Fruit fly (Drosophila melanogaster): ENCODE data around the gene Jasper.

Gene Jasper

dm6 chr3R:30046029-30047001 is 6.0 kb upstream of the Jasper start, which contains the start of the genes RpL32 and CG7943 (continued):
- TF ChIP-seq Hnf4 (GFP tag; optimal IDR thresholded peaks at IDR 0.05) (peak; percentile 95), Hr78 (GFP tag; optimal IDR thresholded peaks at IDR 0.05) (no peak)

dm6 chr3R:30050448-30050847 is 1.9 kb upstream of the Jasper start:
- TF ChIP-seq Myc (optimal IDR thresholded peaks at IDR 0.05) (no peak), Vsx2 (GFP tag; optimal IDR thresholded peaks at IDR 0.05; ENCODE audit: partially characterized antibody) (no peak), dl (GFP tag; optimal IDR thresholded peaks at IDR 0.05; ENCODE audit: insufficient read depth in 1 of 2, partially characterized antibody in 2 of 2) (no peak), HLH106 (tag; optimal IDR thresholded peaks at IDR 0.05) (no peak), lola (GFP tag; optimal IDR thresholded peaks at IDR 0.05) (no peak), usp (GFP tag; optimal IDR thresholded peaks at IDR 0.05) (no peak), Sp1 (GFP tag; optimal IDR thresholded peaks at IDR 0.05) (no peak), sage (GFP tag; optimal IDR thresholded peaks at IDR 0.05) (no peak), dsf (GFP tag; optimal IDR thresholded peaks at IDR 0.05; ENCODE audit: borderline replicate concordance) (no peak), sv (GFP tag; optimal IDR thresholded peaks at IDR 0.05) (no peak), Dif (GFP tag; optimal IDR thresholded peaks at IDR 0.05; ENCODE audit: partially characterized antibody) (no peak), Rel (GFP tag; optimal IDR thresholded peaks at IDR 0.05) (no peak), Rel (tag; optimal IDR thresholded peaks at IDR 0.05) (no peak), rgr (GFP tag; optimal IDR thresholded peaks at IDR 0.05) (no peak), Jra (GFP tag; optimal IDR thresholded peaks at IDR 0.05) (no peak), CG32264 (GFP tag; optimal IDR thresholded peaks at IDR 0.05) (no peak), OdsH (GFP tag; optimal IDR thresholded peaks at IDR 0.05) (no peak), N (GFP tag; optimal IDR thresholded peaks at IDR 0.05) (no peak), ey (GFP tag; optimal IDR thresholded peaks at IDR 0.05) (no peak)

- no peak for TF ChIP-seq sage (GFP tag; optimal IDR thresholded peaks at IDR 0.05)
These were observed 381 bp upstream of the Jasper start, which contains the start of gene CG15528 for dm6 chr3R:30051933-30052332. Gene CG15528, minus strand, starts transcription at chr3R:30052112.

dm6 chr3R:30055915-30056544 is 3.7 kb downstream of the Jasper start, which contains the start of the genes Rpp14b and spn-A:
Gene Rpp14b, plus strand, starts transcription at chr3R:30055957.
Gene spn-A, minus strand, starts transcription at chr3R:30056037.
- peak; percentile 53 for TF ChIP-seq rgr (GFP tag; optimal IDR thresholded peaks at IDR 0.05)
- TF ChIP-seq sage (GFP tag; optimal IDR thresholded peaks at IDR 0.05) = no peak
- peak; percentile 18 for TF ChIP-seq h (GFP tag; optimal IDR thresholded peaks at IDR 0.05)
- peak; percentile 47 for TF ChIP-seq woc (GFP tag; optimal IDR thresholded peaks at IDR 0.05)
- TF ChIP-seq ey (GFP tag; optimal IDR thresholded peaks at IDR 0.05) = peak; percentile 19
- peak; percentile 30 for TF ChIP-seq br (GFP tag; optimal IDR thresholded peaks at IDR 0.05)
- peak in 1 of 2 experiments; percentile 43 for TF ChIP-seq foxo (GFP tag; optimal IDR thresholded peaks at IDR 0.05)
- TF ChIP-seq Hr83 (GFP tag; optimal IDR thresholded peaks at IDR 0.05; ENCODE audit: poor library complexity, severe bottlenecking) = peak; percentile 21
- TF ChIP-seq Sp1 (GFP tag; optimal IDR thresholded peaks at IDR 0.05) = peak; percentile 13
- TF ChIP-seq Vsx2 (GFP tag; optimal IDR thresholded peaks at IDR 0.05; ENCODE audit: partially characterized antibody) = no peak
- TF ChIP-seq Dfd (GFP tag; optimal IDR thresholded peaks at IDR 0.05) = no peak
- TF ChIP-seq OdsH (GFP tag; optimal IDR thresholded peaks at IDR 0.05) = peak; percentile 4
- peak; percentile 39 for TF ChIP-seq HLH106 (tag; optimal IDR thresholded peaks at IDR 0.05)

- TF ChIP-seq CG32264 (GFP tag; optimal IDR thresholded peaks at IDR 0.05) (peak; percentile 52), brk (GFP tag; optimal IDR thresholded peaks at IDR 0.05) (no peak), usp (GFP tag; optimal IDR thresholded peaks at IDR 0.05) (no peak), HLH106 (tag; optimal IDR thresholded peaks at IDR 0.05) (peak; percentile 89), Mio (GFP tag; optimal IDR thresholded peaks at IDR 0.05) (peak; percentile 17), dl (GFP tag; optimal IDR thresholded peaks at IDR 0.05; ENCODE audit: insufficient read depth in 1 of 2, partially characterized antibody in 2 of 2) (no peak), ey (GFP tag; optimal IDR thresholded peaks at IDR 0.05) (peak; percentile 91), Vsx2 (GFP tag; optimal IDR thresholded peaks at IDR 0.05; ENCODE audit: partially characterized antibody) (no peak), jim (GFP tag; optimal IDR thresholded peaks at IDR 0.05) (no peak), rgr (GFP tag; optimal IDR thresholded peaks at IDR 0.05) (peak; percentile 93), Sp1 (GFP tag; optimal IDR thresholded peaks at IDR 0.05) (peak; percentile 82), sage (GFP tag; optimal IDR thresholded peaks at IDR 0.05) (peak; percentile 62), fru (GFP tag; optimal IDR thresholded peaks at IDR 0.05) (peak; percentile 85), Rel (GFP tag; optimal IDR thresholded peaks at IDR 0.05) (no peak), Rel (tag; optimal IDR thresholded peaks at IDR 0.05) (peak; percentile 86), Hr78 (GFP tag; optimal IDR thresholded peaks at IDR 0.05) (no peak), Jra (GFP tag; optimal IDR thresholded peaks at IDR 0.05) (peak; percentile 85), sv (GFP tag; optimal IDR thresholded peaks at IDR 0.05) (peak; percentile 43), Dif (GFP tag; optimal IDR thresholded peaks at IDR 0.05; ENCODE audit: partially characterized antibody) (no peak), dmrt93B (GFP tag; optimal IDR thresholded peaks at IDR 0.05) (peak; percentile 52), Hnf4 (GFP tag; optimal IDR thresholded peaks at IDR 0.05) (no peak), CG9705 (GFP tag; optimal IDR thresholded peaks at IDR 0.05) (peak; percentile 77), Dfd (GFP tag; optimal IDR thresholded peaks at IDR 0.05) (no peak), foxo (GFP tag; optimal IDR thresholded peaks at IDR 0.05) (peak in 1 of 2 experiments; percentile 88), psq (GFP tag; optimal IDR thresholded peaks at IDR 0.05) (peak; percentile 80), pan (optimal IDR thresholded peaks at IDR 0.05) (no peak)
These were observed 4.3 kb downstream of the Jasper start, which contains the start of the genes CG7950 and Rpp14a for dm6 chr3R:30056592-30057135. Gene CG7950, plus strand, starts transcription at chr3R:30056859. Gene Rpp14a, plus strand, starts transcription at chr3R:30056859.
